Worm (Caenorhabditis elegans) whole organism, L1 larva: ENCODE results near the gene Y57G11B.3.
A peak's percentile ranks its signal among the peaks of the same experiment; 100 is the strongest.

ENCODE experiments used
- C04F5.9 ChIP-seq: sonication (generic microtip); optimal IDR thresholded peaks from 2 replicates; lab custom pipeline; 2016; ENCODE audit warnings: missing genetic modification characterization, missing compliant biosample characterization
- C34B4.2 ChIP-seq: sonication (generic microtip); optimal IDR thresholded peaks from 2 replicates; lab custom pipeline; 2017; ENCODE audit warnings: mild to moderate bottlenecking, missing genetic modification characterization, missing compliant biosample characterization
- alr-1 ChIP-seq: fragments of 200-800 bp; sonication (Bioruptor generic); optimal IDR thresholded peaks from 2 replicates; lab custom pipeline; 2018; ENCODE audit warnings: borderline replicate concordance, mild to moderate bottlenecking, missing genetic modification characterization, missing compliant biosample characterization
- aly-2 ChIP-seq: fragments of 150-350 bp; optimal IDR thresholded peaks from 2 replicates; lab custom pipeline; 2014; ENCODE audit warnings: missing biosample characterization, missing genetic modification characterization
- ama-1 ChIP-seq: fragments of 150-350 bp; optimal IDR thresholded peaks from 2 replicates; lab custom pipeline; 2014
- blmp-1 ChIP-seq: fragments of 150-350 bp; optimal IDR thresholded peaks from 2 replicates; lab custom pipeline; 2014; ENCODE audit warnings: missing biosample characterization, missing genetic modification characterization
- ceh-8 ChIP-seq: fragments of 200-800 bp; sonication (Bioruptor generic); optimal IDR thresholded peaks from 2 replicates; lab custom pipeline; 2018; ENCODE audit warnings: mild to moderate bottlenecking, missing genetic modification characterization, moderate library complexity, missing compliant biosample characterization
- ceh-82 ChIP-seq, 3 experiments: fragments of 150-350 bp in 1 of 3; sonication (generic microtip) in 2 of 3; optimal IDR thresholded peaks; 2 replicates each; lab custom pipeline; 2014 to 2017; ENCODE audit warnings: missing biosample characterization in 3 of 3, missing genetic modification characterization in 3 of 3
- ceh-90 ChIP-seq: sonication (generic microtip); optimal IDR thresholded peaks from 2 replicates; lab custom pipeline; 2016; ENCODE audit warnings: missing genetic modification characterization, missing compliant biosample characterization
- dpl-1 ChIP-seq, 3 experiments: fragments of 150-350 bp in 2 of 3; sonication (generic microtip) in 1 of 3; optimal IDR thresholded peaks; 2 replicates each; lab custom pipeline; 2014 to 2017; ENCODE audit warnings: missing biosample characterization in 3 of 3, missing genetic modification characterization in 3 of 3, missing genetic modification reagents in 3 of 3
- efl-3 ChIP-seq: fragments of 200-800 bp; sonication (Bioruptor generic); optimal IDR thresholded peaks from 2 replicates; lab custom pipeline; 2018; ENCODE audit warnings: mild to moderate bottlenecking, missing genetic modification characterization, missing compliant biosample characterization
- egl-13 ChIP-seq: sonication (generic microtip); optimal IDR thresholded peaks from 2 replicates; lab custom pipeline; 2016; ENCODE audit warnings: missing genotype, missing genetic modification reagents, missing genetic modification characterization, missing compliant biosample characterization
- elt-2 ChIP-seq: sonication (generic microtip); optimal IDR thresholded peaks from 2 replicates; lab custom pipeline; 2016; ENCODE audit warnings: missing genetic modification characterization, mild to moderate bottlenecking, inconsistent platforms, missing compliant biosample characterization, missing genetic modification reagents
- elt-3 ChIP-seq, 6 experiments: fragments of 150-350 bp in 1 of 6; sonication (generic microtip); optimal IDR thresholded peaks; 2 replicates each; lab custom pipeline; 2017 to 2018; ENCODE audit warnings: missing biosample characterization in 6 of 6, missing genetic modification characterization in 6 of 6, inconsistent platforms in 1 of 6
- fkh-4 ChIP-seq: sonication (generic microtip); optimal IDR thresholded peaks from 2 replicates; lab custom pipeline; 2016; ENCODE audit warnings: missing compliant biosample characterization, missing genetic modification characterization, borderline replicate concordance
- fkh-8 ChIP-seq: sonication (generic microtip); optimal IDR thresholded peaks from 2 replicates; lab custom pipeline; 2016; ENCODE audit warnings: mild to moderate bottlenecking, missing genetic modification characterization, missing compliant biosample characterization
- fos-1 ChIP-seq: fragments of 150-350 bp; optimal IDR thresholded peaks from 2 replicates; lab custom pipeline; 2014; ENCODE audit warnings: missing biosample characterization, missing genetic modification characterization
- grh-1 ChIP-seq: fragments of 200-800 bp; sonication (Bioruptor generic); IDR thresholded peaks from 2 replicates; pipeline ENCODE4 v1.3.6; 2022; ENCODE audit warnings: missing genetic modification reagents, missing genetic modification characterization, missing compliant biosample characterization
- hlh-4 ChIP-seq: sonication (generic microtip); optimal IDR thresholded peaks from 2 replicates; lab custom pipeline; 2016; ENCODE audit warnings: mild to moderate bottlenecking, missing genetic modification characterization, missing compliant biosample characterization
- irx-1 ChIP-seq: sonication (generic microtip); optimal IDR thresholded peaks from 2 replicates; lab custom pipeline; 2016; ENCODE audit warnings: missing genetic modification characterization, missing compliant biosample characterization
- lin-13 ChIP-seq: fragments of 150-350 bp; optimal IDR thresholded peaks from 2 replicates; lab custom pipeline; 2014; ENCODE audit warnings: missing biosample characterization, missing genetic modification reagents, missing genetic modification characterization
- lin-14 ChIP-seq: fragments of 200-800 bp; sonication (Bioruptor generic); optimal IDR thresholded peaks from 2 replicates; lab custom pipeline; 2018; ENCODE audit warnings: mild to moderate bottlenecking, missing genetic modification characterization, moderate library complexity, missing compliant biosample characterization
- lin-15B ChIP-seq: fragments of 150-350 bp; sonication (generic microtip); optimal IDR thresholded peaks from 3 replicates; lab custom pipeline; 2014; ENCODE audit warnings: missing biosample characterization, missing genetic modification characterization
- lin-35 ChIP-seq, 2 experiments: fragments of 150-350 bp; optimal IDR thresholded peaks; 2 replicates each; lab custom pipeline; 2014; ENCODE audit warnings: missing biosample characterization in 2 of 2, missing genetic modification characterization in 2 of 2, missing genetic modification reagents in 2 of 2
- lin-39 ChIP-seq: fragments of 150-350 bp; optimal IDR thresholded peaks from 2 replicates; lab custom pipeline; 2014; ENCODE audit warnings: missing biosample characterization, missing genetic modification reagents, missing genetic modification characterization
- mdl-1 ChIP-seq, 2 experiments: fragments of 150-350 bp; optimal IDR thresholded peaks; 2 replicates each; lab custom pipeline; 2014 to 2017; ENCODE audit warnings: missing biosample characterization in 2 of 2, missing genetic modification characterization in 2 of 2, inconsistent platforms in 1 of 2
- mef-2 ChIP-seq: fragments of 150-350 bp; optimal IDR thresholded peaks from 2 replicates; lab custom pipeline; 2014; ENCODE audit warnings: missing biosample characterization, missing genetic modification characterization
- mep-1 ChIP-seq: fragments of 150-350 bp; optimal IDR thresholded peaks from 2 replicates; lab custom pipeline; 2014; ENCODE audit warnings: missing biosample characterization, missing genetic modification characterization
- nhr-12 ChIP-seq: sonication (generic microtip); optimal IDR thresholded peaks from 2 replicates; lab custom pipeline; 2017; ENCODE audit warnings: missing biosample characterization, missing genetic modification characterization
- nhr-20 ChIP-seq: sonication (generic microtip); optimal IDR thresholded peaks from 2 replicates; lab custom pipeline; 2016; ENCODE audit warnings: mild to moderate bottlenecking, missing genetic modification characterization, missing compliant biosample characterization
- nhr-47 ChIP-seq: sonication (generic microtip); optimal IDR thresholded peaks from 2 replicates; lab custom pipeline; 2016; ENCODE audit warnings: mild to moderate bottlenecking, missing genetic modification characterization, moderate library complexity, missing compliant biosample characterization
- nhr-71 ChIP-seq: sonication (generic microtip); optimal IDR thresholded peaks from 2 replicates; lab custom pipeline; 2016; ENCODE audit warnings: mild to moderate bottlenecking, missing genetic modification characterization, moderate library complexity, missing compliant biosample characterization
- nhr-77 ChIP-seq: fragments of 150-350 bp; optimal IDR thresholded peaks from 2 replicates; lab custom pipeline; 2014; ENCODE audit warnings: missing biosample characterization, missing genetic modification characterization
- nhr-84 ChIP-seq: sonication (generic microtip); optimal IDR thresholded peaks from 2 replicates; lab custom pipeline; 2017; ENCODE audit warnings: missing biosample characterization, missing genetic modification characterization
- nhr-85 ChIP-seq: sonication (generic microtip); peaks from one replicate; lab custom pipeline; 2016; ENCODE audit warnings: missing genetic modification characterization, inconsistent platforms, missing compliant biosample characterization
- nhr-90 ChIP-seq: sonication (generic microtip); optimal IDR thresholded peaks from 2 replicates; lab custom pipeline; 2016; ENCODE audit warnings: mild to moderate bottlenecking, missing genetic modification characterization, missing compliant biosample characterization; ENCODE audit not compliant: poor library complexity
- pag-3 ChIP-seq: sonication (generic microtip); optimal IDR thresholded peaks from 2 replicates; lab custom pipeline; 2017; ENCODE audit warnings: missing genetic modification characterization, mild to moderate bottlenecking, missing compliant biosample characterization, antibody characterized with exemption, borderline replicate concordance; ENCODE audit not compliant: insufficient read depth
- pax-3 ChIP-seq: fragments of 200-800 bp; sonication (Bioruptor generic); optimal IDR thresholded peaks from 2 replicates; lab custom pipeline; 2018; ENCODE audit warnings: mild to moderate bottlenecking, missing genetic modification characterization, moderate library complexity, missing compliant biosample characterization
- pqm-1 ChIP-seq: sonication (generic microtip); optimal IDR thresholded peaks from 3 replicates; lab custom pipeline; 2017; ENCODE audit warnings: missing biosample characterization, missing genetic modification characterization
- rnt-1 ChIP-seq: sonication (generic microtip); optimal IDR thresholded peaks from 2 replicates; lab custom pipeline; 2016; ENCODE audit warnings: mild to moderate bottlenecking, missing genetic modification characterization, moderate library complexity, missing compliant biosample characterization
- skn-1 ChIP-seq: fragments of 150-350 bp; optimal IDR thresholded peaks from 2 replicates; lab custom pipeline; 2014; ENCODE audit warnings: missing biosample characterization, missing genetic modification characterization
- snpc-4 ChIP-seq: fragments of 150-350 bp; optimal IDR thresholded peaks from 2 replicates; lab custom pipeline; 2014; ENCODE audit warnings: missing biosample characterization, missing genetic modification characterization
- snu-23 ChIP-seq: sonication (generic microtip); optimal IDR thresholded peaks from 2 replicates; lab custom pipeline; 2016; ENCODE audit warnings: missing genetic modification characterization, missing compliant biosample characterization
- sptf-1 ChIP-seq: fragments of 150-350 bp; optimal IDR thresholded peaks from 2 replicates; lab custom pipeline; 2014; ENCODE audit warnings: missing biosample characterization, missing genetic modification characterization
- sup-37 ChIP-seq: fragments of 200-800 bp; sonication (Bioruptor generic); optimal IDR thresholded peaks from 2 replicates; lab custom pipeline; 2018; ENCODE audit warnings: mild to moderate bottlenecking, missing genetic modification characterization, missing compliant biosample characterization
- swsn-7 ChIP-seq: sonication (generic microtip); optimal IDR thresholded peaks from 2 replicates; lab custom pipeline; 2016; ENCODE audit warnings: missing genetic modification characterization, missing compliant biosample characterization
- tlp-1 ChIP-seq: fragments of 150-350 bp; optimal IDR thresholded peaks from 2 replicates; lab custom pipeline; 2014; ENCODE audit warnings: missing biosample characterization, missing genetic modification characterization
- unc-30 ChIP-seq: sonication (generic microtip); optimal IDR thresholded peaks from 2 replicates; lab custom pipeline; 2017; ENCODE audit warnings: missing biosample characterization, missing genetic modification characterization
- unc-86 ChIP-seq: sonication (generic microtip); optimal IDR thresholded peaks from 2 replicates; lab custom pipeline; 2016; ENCODE audit warnings: missing genetic modification characterization, missing compliant biosample characterization
- unc-98 ChIP-seq: fragments of 200-800 bp; sonication (Bioruptor generic); IDR thresholded peaks from 2 replicates; pipeline ENCODE4 v1.3.6; 2022; ENCODE audit warnings: missing genetic modification characterization, missing compliant biosample characterization
- xbp-1 ChIP-seq: sonication (generic microtip); optimal IDR thresholded peaks from 2 replicates; lab custom pipeline; 2016; ENCODE audit warnings: missing genetic modification characterization, missing compliant biosample characterization
- zag-1 ChIP-seq: fragments of 150-350 bp; optimal IDR thresholded peaks from 2 replicates; lab custom pipeline; 2014; ENCODE audit warnings: missing biosample characterization, missing genetic modification characterization
- ztf-11 ChIP-seq, 2 experiments: sonication (generic microtip); optimal IDR thresholded peaks; 2 replicates each; lab custom pipeline; 2016 to 2017; ENCODE audit warnings: missing genetic modification characterization in 2 of 2, missing biosample characterization in 1 of 2, missing compliant biosample characterization in 1 of 2
- ztf-4 ChIP-seq: fragments of 150-350 bp; optimal IDR thresholded peaks from 2 replicates; lab custom pipeline; 2014; ENCODE audit warnings: missing biosample characterization, missing genetic modification characterization

The Y57G11B.3 gene

ce11 chrIV:14594249-14594648 is 20.1 kb upstream of the Y57G11B.3 start (continued):
- TF ChIP-seq blmp-1 (tag; lab: Kevin White, UChicago) (peak; percentile 93), rnt-1 (tag; lab: Kevin White, UChicago) (no peak), alr-1 (tag; lab: Kevin White, UChicago) (no peak), ceh-8 (no peak), unc-86 (no peak), fkh-8 (tag; lab: Kevin White, UChicago) (no peak), elt-3 (tag; optimal IDR thresholded peaks at IDR 0.05; lab: Kevin White, UChicago) (peak; percentile 94 to 99 (median 98)), unc-30 (tag; lab: Kevin White, UChicago) (no peak), nhr-85 (tag; lab: Kevin White, UChicago) (peak; percentile 100), lin-15B (tag; lab: Kevin White, UChicago) (no peak), nhr-71 (peak; percentile 97), pag-3 (tag; lab: Kevin White, UChicago) (peak; percentile 64), snpc-4 (tag; lab: Kevin White, UChicago) (no peak), mef-2 (no peak), dpl-1 (GFP tag; optimal IDR thresholded peaks at IDR 0.05; lab: Kevin White, UChicago) (peak in 2 of 3 experiments; percentile 5 to 23), nhr-12 (tag; lab: Kevin White, UChicago) (no peak), ceh-90 (tag; lab: Kevin White, UChicago) (no peak), skn-1 (tag; lab: Kevin White, UChicago) (peak; percentile 82), hlh-4 (tag; lab: Kevin White, UChicago) (no peak), sup-37 (GFP tag; lab: Kevin White, UChicago) (no peak), pax-3 (tag; lab: Kevin White, UChicago) (peak; percentile 55), xbp-1 (tag; lab: Kevin White, UChicago) (peak; percentile 34), lin-14 (GFP tag; lab: Kevin White, UChicago) (peak; percentile 94), snu-23 (GFP tag; lab: Kevin White, UChicago) (peak; percentile 89), tlp-1 (no peak), ztf-11 (tag; optimal IDR thresholded peaks at IDR 0.05; lab: Kevin White, UChicago) (no peak), unc-98 (GFP tag; lab: Robert Waterston, UW) (no peak), ama-1 (lab: Kevin White, UChicago) (no peak), aly-2 (tag; lab: Kevin White, UChicago) (no peak), C34B4.2 (tag; lab: Kevin White, UChicago) (no peak), lin-13 (no peak), nhr-20 (peak; percentile 100), nhr-47 (tag; lab: Kevin White, UChicago) (peak; percentile 81), mdl-1 (tag; optimal IDR thresholded peaks at IDR 0.05; lab: Kevin White, UChicago) (peak; percentile 65 to 90), nhr-90 (tag; lab: Kevin White, UChicago) (peak; percentile 94), irx-1 (tag; lab: Kevin White, UChicago) (peak; percentile 65), efl-3 (GFP tag; lab: Kevin White, UChicago) (no peak), pqm-1 (tag; lab: Kevin White, UChicago) (peak; percentile 86), mep-1 (tag; lab: Kevin White, UChicago) (peak; percentile 78), C04F5.9 (tag; lab: Kevin White, UChicago) (no peak), egl-13 (tag; lab: Kevin White, UChicago) (no peak), elt-2 (tag; lab: Kevin White, UChicago) (peak; percentile 99), zag-1 (no peak), lin-39 (tag; lab: Kevin White, UChicago) (no peak), ztf-4 (tag; lab: Kevin White, UChicago) (peak; percentile 71), swsn-7 (tag; lab: Kevin White, UChicago) (peak; percentile 27), sptf-1 (tag; lab: Kevin White, UChicago) (no peak), nhr-84 (no peak), grh-1 (GFP tag; lab: Robert Waterston, UW) (peak; percentile 80), ceh-82 (tag; optimal IDR thresholded peaks at IDR 0.05; lab: Kevin White, UChicago) (peak in 1 of 3 experiments; percentile 28), nhr-77 (tag; lab: Kevin White, UChicago) (peak; percentile 84), fos-1 (tag; lab: Kevin White, UChicago) (peak; percentile 59), lin-35 (GFP tag; optimal IDR thresholded peaks at IDR 0.05; lab: Kevin White, UChicago) (peak in 1 of 2 experiments; percentile 83), fkh-4 (tag; lab: Kevin White, UChicago) (no peak)
